Worm (Caenorhabditis elegans) whole organism, L2 larva: Measurements from ENCODE around the gene F10G7.9.

Source experiments
- C34F6.9 ChIP-seq: fragments of 150-350 bp; optimal IDR thresholded peaks from 2 replicates; lab custom pipeline; 2014; ENCODE audit warnings: missing biosample characterization, missing genetic modification characterization
- F13H6.1 ChIP-seq: sonication (generic microtip); optimal IDR thresholded peaks from 2 replicates; lab custom pipeline; 2016; ENCODE audit warnings: missing genetic modification characterization, missing compliant biosample characterization
- R02D3.7 ChIP-seq: fragments of 150-350 bp; optimal IDR thresholded peaks from 2 replicates; lab custom pipeline; 2014; ENCODE audit warnings: missing biosample characterization, missing genetic modification characterization
- Y55F3AM.14 ChIP-seq: fragments of 200-800 bp; sonication (Bioruptor generic); optimal IDR thresholded peaks from 2 replicates; lab custom pipeline; 2018; ENCODE audit warnings: mild to moderate bottlenecking, missing genetic modification characterization, missing compliant biosample characterization
- ZK546.5 ChIP-seq: sonication (generic microtip); optimal IDR thresholded peaks from 2 replicates; lab custom pipeline; 2017; ENCODE audit warnings: missing biosample characterization, missing genetic modification characterization
- alr-1 ChIP-seq: fragments of 150-350 bp; optimal IDR thresholded peaks from 2 replicates; lab custom pipeline; 2014; ENCODE audit warnings: missing biosample characterization, missing genetic modification characterization
- aly-2 ChIP-seq: fragments of 150-350 bp; optimal IDR thresholded peaks from 2 replicates; lab custom pipeline; 2014; ENCODE audit warnings: missing biosample characterization, missing genetic modification characterization
- ama-1 ChIP-seq: fragments of 150-350 bp; optimal IDR thresholded peaks from 2 replicates; lab custom pipeline; 2018; ENCODE audit warnings: inconsistent platforms
- blmp-1 ChIP-seq: sonication (generic microtip); optimal IDR thresholded peaks from 2 replicates; lab custom pipeline; 2017; ENCODE audit warnings: missing genetic modification characterization, mild to moderate bottlenecking, missing compliant biosample characterization, antibody characterized with exemption, moderate library complexity; ENCODE audit not compliant: insufficient read depth
- ceh-16 ChIP-seq: fragments of 150-350 bp; optimal IDR thresholded peaks from 2 replicates; lab custom pipeline; 2014; ENCODE audit warnings: missing biosample characterization, missing genetic modification characterization
- ceh-82 ChIP-seq: fragments of 150-350 bp; optimal IDR thresholded peaks from 2 replicates; lab custom pipeline; 2014; ENCODE audit warnings: missing biosample characterization, missing genetic modification characterization
- dmd-4 ChIP-seq: sonication (generic microtip); optimal IDR thresholded peaks from 2 replicates; lab custom pipeline; 2017; ENCODE audit warnings: missing biosample characterization, missing genetic modification characterization
- egl-27 ChIP-seq: sonication (generic microtip); optimal IDR thresholded peaks from 3 replicates; lab custom pipeline; 2017; ENCODE audit warnings: missing biosample characterization, missing genetic modification reagents, missing genetic modification characterization
- elt-3 ChIP-seq: sonication (generic microtip); optimal IDR thresholded peaks from 2 replicates; lab custom pipeline; 2017; ENCODE audit warnings: missing biosample characterization, missing genetic modification characterization
- fos-1 ChIP-seq: fragments of 150-350 bp; optimal IDR thresholded peaks from 2 replicates; lab custom pipeline; 2014; ENCODE audit warnings: missing biosample characterization, missing genetic modification characterization
- lin-11 ChIP-seq: fragments of 150-350 bp; sonication (generic microtip); optimal IDR thresholded peaks from 2 replicates; lab custom pipeline; 2014; ENCODE audit warnings: missing biosample characterization, missing genetic modification characterization, inconsistent platforms, mixed read lengths
- lin-13 ChIP-seq: fragments of 150-350 bp; optimal IDR thresholded peaks from 2 replicates; lab custom pipeline; 2014; ENCODE audit warnings: missing biosample characterization, missing genetic modification reagents, missing genetic modification characterization
- lin-39 ChIP-seq: fragments of 150-350 bp; optimal IDR thresholded peaks from 2 replicates; lab custom pipeline; 2014; ENCODE audit warnings: missing biosample characterization, missing genetic modification reagents, missing genetic modification characterization
- lsy-2 ChIP-seq, 2 experiments: fragments of 150-350 bp in 1 of 2; sonication (generic microtip) in 1 of 2; optimal IDR thresholded peaks; 2 replicates each; lab custom pipeline; 2014 to 2017; ENCODE audit warnings: missing biosample characterization in 2 of 2, missing genetic modification characterization in 2 of 2
- mab-5 ChIP-seq: fragments of 150-350 bp; optimal IDR thresholded peaks from 2 replicates; lab custom pipeline; 2014; ENCODE audit warnings: missing biosample characterization, missing genetic modification characterization
- mdl-1 ChIP-seq, 2 experiments: fragments of 150-350 bp in 1 of 2; sonication (generic microtip) in 1 of 2; optimal IDR thresholded peaks; 2 replicates each; lab custom pipeline; 2017; ENCODE audit warnings: missing biosample characterization in 2 of 2, missing genetic modification characterization in 2 of 2
- nhr-10 ChIP-seq: sonication (generic microtip); optimal IDR thresholded peaks from 2 replicates; lab custom pipeline; 2017; ENCODE audit warnings: missing biosample characterization, missing genetic modification characterization
- nhr-11 ChIP-seq: fragments of 150-350 bp; optimal IDR thresholded peaks from 2 replicates; lab custom pipeline; 2014; ENCODE audit warnings: missing biosample characterization, missing genetic modification characterization
- nhr-12 ChIP-seq: fragments of 150-350 bp; optimal IDR thresholded peaks from 2 replicates; lab custom pipeline; 2014; ENCODE audit warnings: missing biosample characterization, missing genetic modification characterization
- nhr-129 ChIP-seq: fragments of 150-350 bp; optimal IDR thresholded peaks from 2 replicates; lab custom pipeline; 2014; ENCODE audit warnings: missing biosample characterization, missing genetic modification characterization
- nhr-21 ChIP-seq: fragments of 150-350 bp; optimal IDR thresholded peaks from 2 replicates; lab custom pipeline; 2014; ENCODE audit warnings: missing biosample characterization, missing genetic modification characterization
- nhr-237 ChIP-seq: fragments of 150-350 bp; optimal IDR thresholded peaks from 2 replicates; lab custom pipeline; 2014; ENCODE audit warnings: missing biosample characterization, missing genetic modification characterization
- nhr-6 ChIP-seq: fragments of 150-350 bp; optimal IDR thresholded peaks from 2 replicates; lab custom pipeline; 2014; ENCODE audit warnings: missing biosample characterization, missing genetic modification characterization
- nhr-77 ChIP-seq: fragments of 150-350 bp; optimal IDR thresholded peaks from 2 replicates; lab custom pipeline; 2014; ENCODE audit warnings: missing biosample characterization, missing genetic modification characterization
- sem-4 ChIP-seq: fragments of 150-350 bp; optimal IDR thresholded peaks from 2 replicates; lab custom pipeline; 2014; ENCODE audit warnings: missing biosample characterization, missing genetic modification reagents, missing genetic modification characterization
- skn-1 ChIP-seq: sonication (generic microtip); optimal IDR thresholded peaks from 2 replicates; lab custom pipeline; 2017; ENCODE audit warnings: missing biosample characterization, missing genetic modification characterization
- sma-3 ChIP-seq: sonication (generic microtip); optimal IDR thresholded peaks from 2 replicates; lab custom pipeline; 2016; ENCODE audit warnings: missing genetic modification reagents, missing genetic modification characterization, missing compliant biosample characterization
- sma-9 ChIP-seq, 2 experiments: fragments of 150-350 bp in 1 of 2; sonication (generic microtip) in 1 of 2; optimal IDR thresholded peaks; 2 replicates each; lab custom pipeline; 2014 to 2016; ENCODE audit warnings: missing genetic modification characterization in 2 of 2, mild to moderate bottlenecking in 1 of 2, missing biosample characterization in 1 of 2, missing compliant biosample characterization in 1 of 2, missing genetic modification reagents in 1 of 2, moderate library complexity in 1 of 2
- snpc-4 ChIP-seq: fragments of 150-350 bp; optimal IDR thresholded peaks from 2 replicates; lab custom pipeline; 2014; ENCODE audit warnings: missing biosample characterization, missing genetic modification characterization
- unc-39 ChIP-seq: fragments of 150-350 bp; optimal IDR thresholded peaks from 2 replicates; lab custom pipeline; 2014; ENCODE audit warnings: missing biosample characterization, missing genetic modification characterization
- unc-55 ChIP-seq: fragments of 150-350 bp; sonication (generic microtip); optimal IDR thresholded peaks from 3 replicates; lab custom pipeline; 2014; ENCODE audit warnings: missing biosample characterization, missing genetic modification reagents, missing genetic modification characterization
- unc-62 ChIP-seq: fragments of 150-350 bp; optimal IDR thresholded peaks from 2 replicates; lab custom pipeline; 2014; ENCODE audit warnings: missing biosample characterization, missing genetic modification reagents, missing genetic modification characterization
- zag-1 ChIP-seq: fragments of 150-350 bp; optimal IDR thresholded peaks from 2 replicates; lab custom pipeline; 2014; ENCODE audit warnings: missing biosample characterization, missing genetic modification characterization
- ztf-1 ChIP-seq: fragments of 200-800 bp; sonication (Bioruptor generic); conservative IDR thresholded peaks from 2 replicates; pipeline ENCODE4 v1.3.6; 2022; ENCODE audit warnings: missing genetic modification characterization, missing compliant biosample characterization
- ztf-11 ChIP-seq: sonication (generic microtip); optimal IDR thresholded peaks from 2 replicates; lab custom pipeline; 2017; ENCODE audit warnings: missing biosample characterization, missing genetic modification characterization
- ztf-4 ChIP-seq: fragments of 150-350 bp; optimal IDR thresholded peaks from 2 replicates; lab custom pipeline; 2014; ENCODE audit warnings: missing biosample characterization, missing genetic modification characterization

Gene F10G7.9

DNA sequence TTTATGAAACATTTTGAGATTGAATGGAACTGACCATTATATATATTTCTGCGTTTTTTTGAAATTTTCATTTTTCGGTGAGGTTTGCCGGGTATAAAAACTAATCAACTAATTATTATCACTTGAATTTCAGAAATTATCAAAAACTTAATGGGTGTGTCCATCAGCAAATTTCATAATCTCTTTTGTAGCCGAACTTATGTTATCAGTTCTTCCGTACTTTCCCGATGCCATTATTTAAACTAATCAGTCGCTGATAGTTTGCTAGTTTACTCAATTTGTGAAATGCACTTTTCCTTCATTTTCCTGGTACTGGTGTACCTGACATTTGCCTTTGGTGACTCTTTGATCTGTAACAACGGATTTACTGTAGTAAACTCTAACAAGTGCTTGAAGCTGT is 32.1 kb downstream of the F10G7.9 start:
- no peak for TF ChIP-seq ztf-11 (tag; lab: Kevin White, UChicago)
- TF ChIP-seq fos-1 (tag; lab: Kevin White, UChicago) = peak; percentile 96
- TF ChIP-seq ZK546.5 = no peak
- no peak for TF ChIP-seq lin-11
- no peak for TF ChIP-seq ama-1 (lab: Kevin White, UChicago)
- no peak for TF ChIP-seq unc-55 (GFP tag; lab: Kevin White, UChicago)
- peak; percentile 77 for TF ChIP-seq sma-9 (GFP tag; optimal IDR thresholded peaks at IDR 0.05; lab: Kevin White, UChicago)
- TF ChIP-seq sma-9 (tag; optimal IDR thresholded peaks at IDR 0.05; lab: Kevin White, UChicago) = no peak
- no peak for TF ChIP-seq nhr-237 (tag; lab: Kevin White, UChicago)
- TF ChIP-seq, all 48 proteins: peak for 2

DNA sequence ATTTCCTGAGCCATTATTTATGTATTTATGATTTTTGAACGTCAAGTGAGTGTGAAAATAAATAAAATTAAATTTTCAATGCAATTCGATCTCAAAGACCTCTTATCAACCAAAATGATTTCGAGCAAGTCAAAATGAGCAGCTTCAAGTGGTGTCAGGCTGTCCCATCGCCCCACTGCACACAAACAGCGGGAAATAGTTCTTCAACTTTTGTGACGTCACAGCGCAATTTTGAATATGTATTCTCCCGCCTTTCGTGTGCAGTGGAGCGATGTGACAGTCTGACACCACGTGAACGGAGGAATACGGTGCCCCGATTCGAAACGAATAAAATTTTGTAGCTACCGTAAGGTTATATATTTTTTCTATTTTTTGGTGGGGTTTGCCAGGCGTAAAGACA is 32.6 kb downstream of the F10G7.9 start:
- TF ChIP-seq lin-39 (no peak), sma-3 (GFP tag; lab: Kevin White, UChicago) (no peak), ceh-16 (tag; lab: Kevin White, UChicago) (no peak), unc-62 (GFP tag; lab: Kevin White, UChicago) (no peak), C34F6.9 (tag; lab: Kevin White, UChicago) (no peak), nhr-129 (no peak), sma-9 (GFP tag; optimal IDR thresholded peaks at IDR 0.05; lab: Kevin White, UChicago) (no peak), sma-9 (tag; optimal IDR thresholded peaks at IDR 0.05; lab: Kevin White, UChicago) (no peak), ztf-11 (tag; lab: Kevin White, UChicago) (no peak), mdl-1 (tag; optimal IDR thresholded peaks at IDR 0.05; lab: Kevin White, UChicago) (no peak), nhr-10 (tag; lab: Kevin White, UChicago) (no peak), ama-1 (lab: Kevin White, UChicago) (no peak), ztf-4 (tag; lab: Kevin White, UChicago) (no peak), ZK546.5 (no peak), lin-13 (GFP tag; lab: Kevin White, UChicago) (no peak), unc-55 (GFP tag; lab: Kevin White, UChicago) (no peak)

DNA sequence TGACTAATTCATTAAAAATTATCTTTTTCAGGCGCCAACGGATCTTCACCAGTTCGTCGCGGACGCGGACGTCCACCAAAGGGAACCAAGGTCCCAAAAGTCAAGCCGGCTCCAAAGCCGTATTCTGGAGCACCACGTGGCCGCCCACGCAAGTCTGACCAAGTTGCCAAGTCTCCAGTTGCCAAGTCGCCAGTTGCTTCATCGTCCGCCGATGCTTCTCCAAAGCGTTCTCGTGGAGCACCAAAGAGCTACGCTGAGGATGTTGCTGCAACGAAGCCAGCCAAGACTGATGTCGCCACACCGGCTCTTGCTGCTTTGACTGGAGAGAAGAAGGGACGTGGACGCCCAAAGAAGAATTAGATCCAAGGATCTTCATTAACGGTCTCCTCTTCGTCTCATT is 33.0 kb downstream of the F10G7.9 start:
- TF ChIP-seq F13H6.1 (tag; lab: Kevin White, UChicago) (no peak), ceh-16 (tag; lab: Kevin White, UChicago) (no peak), nhr-129 (no peak), unc-39 (tag; lab: Kevin White, UChicago) (no peak), lsy-2 (tag; optimal IDR thresholded peaks at IDR 0.05; lab: Kevin White, UChicago) (no peak), sem-4 (tag; lab: Kevin White, UChicago) (no peak), Y55F3AM.14 (GFP tag; lab: Kevin White, UChicago) (no peak), mdl-1 (tag; optimal IDR thresholded peaks at IDR 0.05; lab: Kevin White, UChicago) (no peak), ztf-11 (tag; lab: Kevin White, UChicago) (no peak), R02D3.7 (tag; lab: Kevin White, UChicago) (no peak)

- TF ChIP-seq fos-1 (tag; lab: Kevin White, UChicago) (peak; percentile 94), ceh-82 (tag; lab: Kevin White, UChicago) (no peak), elt-3 (tag; lab: Kevin White, UChicago) (no peak), snpc-4 (tag; lab: Kevin White, UChicago) (peak; percentile 11), nhr-11 (tag; lab: Kevin White, UChicago) (no peak), R02D3.7 (tag; lab: Kevin White, UChicago) (no peak), ztf-4 (tag; lab: Kevin White, UChicago) (no peak), alr-1 (tag; lab: Kevin White, UChicago) (no peak), ztf-11 (tag; lab: Kevin White, UChicago) (no peak), nhr-237 (tag; lab: Kevin White, UChicago) (no peak), sem-4 (tag; lab: Kevin White, UChicago) (no peak), unc-55 (GFP tag; lab: Kevin White, UChicago) (peak; percentile 53), lin-11 (no peak), skn-1 (tag; lab: Kevin White, UChicago) (no peak), ztf-1 (no peak), egl-27 (tag; lab: Kevin White, UChicago) (peak; percentile 26), lin-39 (no peak), zag-1 (tag; lab: Kevin White, UChicago) (peak; percentile 42), dmd-4 (tag; lab: Kevin White, UChicago) (no peak), ceh-16 (tag; lab: Kevin White, UChicago) (no peak), nhr-6 (no peak), aly-2 (tag; lab: Kevin White, UChicago) (no peak), nhr-12 (tag; lab: Kevin White, UChicago) (no peak), nhr-21 (tag; lab: Kevin White, UChicago) (no peak), sma-3 (GFP tag; lab: Kevin White, UChicago) (peak; percentile 26), ZK546.5 (no peak), F13H6.1 (tag; lab: Kevin White, UChicago) (no peak), unc-39 (tag; lab: Kevin White, UChicago) (no peak), lsy-2 (tag; optimal IDR thresholded peaks at IDR 0.05; lab: Kevin White, UChicago) (no peak), sma-9 (GFP tag; optimal IDR thresholded peaks at IDR 0.05; lab: Kevin White, UChicago) (no peak), sma-9 (tag; optimal IDR thresholded peaks at IDR 0.05; lab: Kevin White, UChicago) (no peak), ama-1 (lab: Kevin White, UChicago) (no peak), unc-62 (GFP tag; lab: Kevin White, UChicago) (no peak), mab-5 (no peak), C34F6.9 (tag; lab: Kevin White, UChicago) (peak; percentile 80), lin-13 (GFP tag; lab: Kevin White, UChicago) (no peak), nhr-77 (tag; lab: Kevin White, UChicago) (no peak), blmp-1 (no peak), nhr-129 (peak; percentile 68), mdl-1 (tag; optimal IDR thresholded peaks at IDR 0.05; lab: Kevin White, UChicago) (peak; percentile 50 to 60)
Measured at ce11 chrII:4672584-4673110, 33.6 kb downstream of the F10G7.9 start, which contains the start of the genes clec-140 and hmg-11. Gene clec-140, plus strand, starts transcription at chrII:4673060. Gene hmg-11, plus strand, starts transcription at chrII:4673085.
